Fruit fly (Drosophila melanogaster) whole organism, prepupa: ENCODE results near the gene xit.

ENCODE experiments used
- Blimp-1 ChIP-seq: fragments of 200-800 bp; sonication (Bioruptor generic); optimal IDR thresholded peaks from 3 replicates; lab custom pipeline; 2017; ENCODE audit warnings: missing biosample characterization, missing genetic modification characterization, mild to moderate bottlenecking, moderate library complexity, missing genetic modification reagents
- CG10631 ChIP-seq: fragments of 200-800 bp; sonication (Bioruptor generic); optimal IDR thresholded peaks from 2 replicates; lab custom pipeline; 2016; ENCODE audit warnings: missing biosample characterization, missing genetic modification characterization
- CG11294 ChIP-seq: fragments of 200-800 bp; sonication (Bioruptor generic); IDR thresholded peaks from 2 replicates; pipeline ENCODE4 v1.3.6; 2022; ENCODE audit warnings: missing biosample characterization, missing genetic modification characterization
- CG11902 ChIP-seq: fragments of 200-800 bp; sonication (Bioruptor generic); optimal IDR thresholded peaks from 3 replicates; lab custom pipeline; 2016; ENCODE audit warnings: missing biosample characterization, missing genetic modification characterization
- CG15336 ChIP-seq: fragments of 200-800 bp; sonication (Bioruptor generic); IDR thresholded peaks from 2 replicates; pipeline ENCODE4 v1.3.6; 2022; ENCODE audit warnings: missing biosample characterization, missing genetic modification characterization
- CG1621 ChIP-seq: fragments of 200-800 bp; sonication (Bioruptor generic); optimal IDR thresholded peaks from 3 replicates; lab custom pipeline; 2018; ENCODE audit warnings: missing biosample characterization, mild to moderate bottlenecking, missing genetic modification characterization
- CG16779 ChIP-seq: fragments of 200-800 bp; sonication (Bioruptor generic); optimal IDR thresholded peaks from 3 replicates; lab custom pipeline; 2017; ENCODE audit warnings: missing biosample characterization, mild to moderate bottlenecking, missing genetic modification characterization
- CG3032 ChIP-seq: fragments of 200-800 bp; optimal IDR thresholded peaks from 2 replicates; lab custom pipeline; 2019; ENCODE audit warnings: missing biosample characterization, mild to moderate bottlenecking, missing genetic modification characterization, moderate library complexity
- CG31627 ChIP-seq: fragments of 200-800 bp; sonication (Bioruptor generic); optimal IDR thresholded peaks from 3 replicates; lab custom pipeline; 2016; ENCODE audit warnings: missing biosample characterization, missing genetic modification characterization
- CG32006 ChIP-seq: fragments of 200-800 bp; sonication (Bioruptor generic); optimal IDR thresholded peaks from 3 replicates; lab custom pipeline; 2017; ENCODE audit warnings: missing biosample characterization, mild to moderate bottlenecking, missing genetic modification characterization
- CG34406 ChIP-seq: fragments of 200-800 bp; sonication (Bioruptor generic); optimal IDR thresholded peaks from 3 replicates; lab custom pipeline; 2016; ENCODE audit warnings: missing biosample characterization, missing genetic modification characterization
- CG6163 ChIP-seq: fragments of 200-800 bp; sonication (Bioruptor generic); IDR thresholded peaks from 3 replicates; pipeline ENCODE4 v1.3.6; 2022; ENCODE audit warnings: missing biosample characterization, missing genetic modification characterization
- CG6276 ChIP-seq: fragments of 200-800 bp; sonication (Bioruptor generic); optimal IDR thresholded peaks from 2 replicates; lab custom pipeline; 2017; ENCODE audit warnings: missing biosample characterization, mild to moderate bottlenecking, missing genetic modification characterization
- CG6808 ChIP-seq: fragments of 200-800 bp; sonication (Bioruptor generic); optimal IDR thresholded peaks from 3 replicates; lab custom pipeline; 2017; ENCODE audit warnings: missing biosample characterization, missing genetic modification characterization, mild to moderate bottlenecking, moderate library complexity, missing genetic modification reagents
- CG6854 ChIP-seq: fragments of 200-800 bp; sonication (Bioruptor generic); optimal IDR thresholded peaks from 2 replicates; lab custom pipeline; 2017; ENCODE audit warnings: missing biosample characterization, mild to moderate bottlenecking, missing genetic modification characterization
- CG7368 ChIP-seq: fragments of 200-800 bp; sonication (Bioruptor generic); optimal IDR thresholded peaks from 3 replicates; lab custom pipeline; 2016; ENCODE audit warnings: missing biosample characterization, missing genetic modification characterization
- CG8119 ChIP-seq: fragments of 200-800 bp; sonication (Bioruptor generic); IDR thresholded peaks from 3 replicates; pipeline ENCODE4 v1.3.6; 2022; ENCODE audit warnings: missing biosample characterization, missing genetic modification characterization
- CG8319 ChIP-seq: fragments of 200-800 bp; sonication (Bioruptor generic); optimal IDR thresholded peaks from 3 replicates; lab custom pipeline; 2016; ENCODE audit warnings: missing biosample characterization, missing genetic modification characterization
- CG8632 ChIP-seq: fragments of 200-800 bp; sonication (Bioruptor generic); optimal IDR thresholded peaks from 3 replicates; lab custom pipeline; 2016; ENCODE audit warnings: missing biosample characterization, missing genetic modification characterization
- CG9139 ChIP-seq: fragments of 200-800 bp; sonication (Bioruptor generic); optimal IDR thresholded peaks from 3 replicates; lab custom pipeline; 2017; ENCODE audit warnings: missing biosample characterization, mild to moderate bottlenecking, missing genetic modification characterization
- Eip75B ChIP-seq: fragments of 200-800 bp; sonication (Bioruptor generic); optimal IDR thresholded peaks from 3 replicates; lab custom pipeline; 2016; ENCODE audit warnings: missing biosample characterization, missing genetic modification characterization
- Eip78C ChIP-seq: fragments of 200-800 bp; sonication (Bioruptor generic); peaks from one replicate; lab custom pipeline; 2016; ENCODE audit warnings: missing biosample characterization, missing genetic modification characterization
- Ets21C ChIP-seq: fragments of 200-800 bp; sonication (Bioruptor generic); optimal IDR thresholded peaks from 3 replicates; lab custom pipeline; 2016; ENCODE audit warnings: missing biosample characterization, missing genetic modification characterization
- Ets96B ChIP-seq: fragments of 200-800 bp; optimal IDR thresholded peaks from 2 replicates; lab custom pipeline; 2019; ENCODE audit warnings: missing biosample characterization, mild to moderate bottlenecking, missing genetic modification characterization, moderate library complexity
- Gug ChIP-seq: fragments of 200-800 bp; sonication (Bioruptor generic); IDR thresholded peaks from 2 replicates; pipeline ENCODE4 v1.3.6; 2022; ENCODE audit warnings: missing biosample characterization, missing genetic modification characterization
- Hr38 ChIP-seq: sonication (Bioruptor generic); optimal IDR thresholded peaks from 2 replicates; lab custom pipeline; 2016; ENCODE audit warnings: missing biosample characterization, missing genetic modification characterization
- Hr39 ChIP-seq: fragments of 200-800 bp; sonication (Bioruptor generic); optimal IDR thresholded peaks from 2 replicates; lab custom pipeline; 2016; ENCODE audit warnings: missing biosample characterization, missing genetic modification characterization
- Hr4 ChIP-seq: fragments of 200-800 bp; sonication (Bioruptor generic); optimal IDR thresholded peaks from 3 replicates; lab custom pipeline; 2016; ENCODE audit warnings: missing biosample characterization, missing genetic modification characterization
- Met ChIP-seq: fragments of 200-800 bp; sonication (Bioruptor generic); optimal IDR thresholded peaks from 3 replicates; lab custom pipeline; 2016; ENCODE audit warnings: missing biosample characterization, missing genetic modification characterization
- Smox ChIP-seq: fragments of 200-800 bp; sonication (Bioruptor generic); optimal IDR thresholded peaks from 3 replicates; lab custom pipeline; 2016; ENCODE audit warnings: missing biosample characterization, missing genetic modification characterization
- Sox102F ChIP-seq: fragments of 200-800 bp; sonication (Bioruptor generic); optimal IDR thresholded peaks from 2 replicates; lab custom pipeline; 2016; ENCODE audit warnings: missing biosample characterization, mild to moderate bottlenecking, missing genetic modification characterization
- Sox14 ChIP-seq: fragments of 200-800 bp; sonication (Bioruptor generic); optimal IDR thresholded peaks from 3 replicates; lab custom pipeline; 2016; ENCODE audit warnings: missing biosample characterization, missing genetic modification characterization
- Sox15 ChIP-seq: fragments of 200-800 bp; sonication (Bioruptor generic); optimal IDR thresholded peaks from 3 replicates; lab custom pipeline; 2016; ENCODE audit warnings: missing biosample characterization, missing genetic modification characterization
- achi ChIP-seq: fragments of 200-800 bp; sonication (Bioruptor generic); optimal IDR thresholded peaks from 3 replicates; lab custom pipeline; 2016; ENCODE audit warnings: missing biosample characterization, missing genetic modification characterization
- acj6 ChIP-seq: fragments of 200-800 bp; sonication (Bioruptor generic); optimal IDR thresholded peaks from 3 replicates; lab custom pipeline; 2016; ENCODE audit warnings: missing biosample characterization, missing genetic modification characterization
- cyc ChIP-seq: fragments of 200-800 bp; sonication (Bioruptor generic); optimal IDR thresholded peaks from 3 replicates; lab custom pipeline; 2016; ENCODE audit warnings: missing biosample characterization, missing genetic modification characterization
- dac ChIP-seq: fragments of 200-800 bp; sonication (Bioruptor generic); optimal IDR thresholded peaks from 2 replicates; lab custom pipeline; 2017; ENCODE audit warnings: missing biosample characterization, mild to moderate bottlenecking, missing genetic modification characterization
- dsx ChIP-seq: fragments of 200-800 bp; optimal IDR thresholded peaks from 3 replicates; lab custom pipeline; 2019; ENCODE audit warnings: missing biosample characterization, mild to moderate bottlenecking, missing genetic modification characterization, moderate library complexity; ENCODE audit not compliant: poor library complexity, severe bottlenecking
- eg ChIP-seq: fragments of 200-800 bp; sonication (Bioruptor generic); IDR thresholded peaks from 3 replicates; pipeline ENCODE4 v1.3.6; 2022; ENCODE audit warnings: missing biosample characterization, missing genetic modification characterization
- esn ChIP-seq: fragments of 200-800 bp; sonication (Bioruptor generic); optimal IDR thresholded peaks from 2 replicates; lab custom pipeline; 2016; ENCODE audit warnings: missing biosample characterization, mild to moderate bottlenecking, missing genetic modification characterization, moderate library complexity
- fd85E ChIP-seq: fragments of 200-800 bp; sonication (Bioruptor generic); optimal IDR thresholded peaks from 3 replicates; lab custom pipeline; 2016; ENCODE audit warnings: missing biosample characterization, missing genetic modification characterization
- fkh ChIP-seq: fragments of 200-800 bp; sonication (Bioruptor generic); optimal IDR thresholded peaks from 3 replicates; lab custom pipeline; 2017; ENCODE audit warnings: missing biosample characterization, mild to moderate bottlenecking, missing genetic modification characterization, moderate library complexity
- lz ChIP-seq: fragments of 200-800 bp; sonication (Bioruptor generic); optimal IDR thresholded peaks from 3 replicates; lab custom pipeline; 2016; ENCODE audit warnings: missing biosample characterization, missing genetic modification characterization
- net ChIP-seq: fragments of 200-800 bp; sonication (Bioruptor generic); optimal IDR thresholded peaks from 3 replicates; lab custom pipeline; 2016; ENCODE audit warnings: missing biosample characterization, missing genetic modification characterization
- pdm3 ChIP-seq: fragments of 200-800 bp; sonication (Bioruptor generic); optimal IDR thresholded peaks from 3 replicates; lab custom pipeline; 2016; ENCODE audit warnings: missing biosample characterization, missing genetic modification characterization
- salr ChIP-seq, 2 experiments: fragments of 200-800 bp; sonication (Bioruptor generic); optimal IDR thresholded peaks; 3 replicates each; lab custom pipeline; 2016 to 2018; ENCODE audit warnings: missing biosample characterization in 2 of 2, missing genetic modification characterization in 2 of 2, mild to moderate bottlenecking in 1 of 2
- spab ChIP-seq: fragments of 200-800 bp; sonication (Bioruptor generic); optimal IDR thresholded peaks from 2 replicates; lab custom pipeline; 2017; ENCODE audit warnings: missing biosample characterization, mild to moderate bottlenecking, missing genetic modification characterization, missing genetic modification reagents
- ss ChIP-seq, 2 experiments: fragments of 200-800 bp; sonication (Bioruptor generic); optimal IDR thresholded peaks; 2 replicates in 1 of 2; 3 replicates in 1 of 2; lab custom pipeline; 2017 to 2018; ENCODE audit warnings: mild to moderate bottlenecking in 2 of 2, missing biosample characterization in 2 of 2, missing genetic modification characterization in 2 of 2, moderate library complexity in 1 of 2
- svp ChIP-seq: fragments of 200-800 bp; sonication (Bioruptor generic); peaks from one replicate; lab custom pipeline; 2016; ENCODE audit warnings: missing biosample characterization, missing genetic modification characterization
- topi ChIP-seq: fragments of 200-800 bp; sonication (Bioruptor generic); optimal IDR thresholded peaks from 3 replicates; lab custom pipeline; 2016; ENCODE audit warnings: missing biosample characterization, missing genetic modification characterization
- vri ChIP-seq: fragments of 200-800 bp; sonication (Bioruptor generic); optimal IDR thresholded peaks from 3 replicates; lab custom pipeline; 2016; ENCODE audit warnings: missing biosample characterization, mild to moderate bottlenecking, missing genetic modification characterization

The xit gene

dm6 chrX:6790944-6791343 lies 29.9 kb upstream of the xit start:
- TF ChIP-seq Eip78C (peak; percentile 37), svp (peak; percentile 97), acj6 (no peak)

dm6 chrX:6791531-6791930 lies 29.3 kb upstream of the xit start:
- peak; percentile 75 for TF ChIP-seq cyc (GFP tag; lab: Kevin White, UChicago)
- no peak for TF ChIP-seq Blimp-1 (GFP tag; lab: Kevin White, UChicago)
- peak; percentile 69 for TF ChIP-seq lz
- peak; percentile 63 for TF ChIP-seq CG8632
- TF ChIP-seq CG6808 (GFP tag; lab: Kevin White, UChicago), result no peak
- TF ChIP-seq svp, result peak; percentile 68
- peak; percentile 74 for TF ChIP-seq Gug (GFP tag; lab: Robert Waterston, UW)
- peak; percentile 35 for TF ChIP-seq CG8319 (GFP tag; lab: Kevin White, UChicago)
- peak; percentile 77 for TF ChIP-seq esn (GFP tag; lab: Kevin White, UChicago)
- TF ChIP-seq Ets96B, result peak; percentile 38
- peak; percentile 8 for TF ChIP-seq CG3032 (tag; lab: Kevin White, UChicago)
- TF ChIP-seq Sox102F (GFP tag; lab: Kevin White, UChicago), result peak; percentile 78
- peak; percentile 60 for TF ChIP-seq Sox14 (GFP tag; lab: Kevin White, UChicago)
- TF ChIP-seq CG9139 (GFP tag; lab: Kevin White, UChicago), result no peak
- peak; percentile 91 for TF ChIP-seq CG32006 (GFP tag; lab: Kevin White, UChicago)
- TF ChIP-seq achi, result peak; percentile 74
- peak; percentile 70 for TF ChIP-seq net (GFP tag; lab: Kevin White, UChicago)
- TF ChIP-seq dsx (GFP tag; lab: Kevin White, UChicago), result no peak
- no peak for TF ChIP-seq pdm3 (GFP tag; lab: Kevin White, UChicago)
- TF ChIP-seq Sox15 (GFP tag; lab: Kevin White, UChicago), result peak; percentile 38
- peak; percentile 31 for TF ChIP-seq CG1621
- TF ChIP-seq CG8119 (GFP tag; lab: Robert Waterston, UW), result peak; percentile 92
- peak; percentile 70; the same call in 1 of the 2 replicates for TF ChIP-seq CG11294 (GFP tag; lab: Robert Waterston, UW)
- TF ChIP-seq fkh (GFP tag; lab: Kevin White, UChicago), result no peak
- no peak for TF ChIP-seq CG10631 (GFP tag; lab: Kevin White, UChicago)
- TF ChIP-seq Smox, result no peak
- no peak for TF ChIP-seq fd85E (GFP tag; lab: Kevin White, UChicago)
- peak; percentile 87 for TF ChIP-seq dac (GFP tag; lab: Kevin White, UChicago)
- peak; percentile 84 for TF ChIP-seq CG6276 (GFP tag; lab: Kevin White, UChicago)
- peak; percentile 77 for TF ChIP-seq topi (GFP tag; lab: Kevin White, UChicago)
- TF ChIP-seq CG16779, result peak; percentile 47
- peak; percentile 88 for TF ChIP-seq Hr4 (GFP tag; lab: Kevin White, UChicago)
- TF ChIP-seq Hr38 (GFP tag; lab: Kevin White, UChicago), result no peak
- TF ChIP-seq salr (GFP tag; optimal IDR thresholded peaks at IDR 0.05; lab: Kevin White, UChicago), result peak in 1 of 2 experiments; percentile 49
- TF ChIP-seq Met (GFP tag; lab: Kevin White, UChicago), result no peak
- peak; percentile 48 for TF ChIP-seq CG7368
- peak; percentile 93 for TF ChIP-seq eg (GFP tag; lab: Robert Waterston, UW)
- no peak for TF ChIP-seq CG6854 (GFP tag; lab: Kevin White, UChicago)
- TF ChIP-seq acj6, result peak; percentile 67
- TF ChIP-seq CG11902 (GFP tag; lab: Kevin White, UChicago), result peak; percentile 33
- TF ChIP-seq Hr39, result no peak
- peak; percentile 71 for TF ChIP-seq CG31627 (GFP tag; lab: Kevin White, UChicago)
- TF ChIP-seq ss (GFP tag; optimal IDR thresholded peaks at IDR 0.05; lab: Kevin White, UChicago), result no peak
- peak; percentile 64 for TF ChIP-seq Eip75B
- TF ChIP-seq CG34406 (GFP tag; lab: Kevin White, UChicago), result peak; percentile 65
- peak; percentile 57 for TF ChIP-seq vri (GFP tag; lab: Kevin White, UChicago)
- peak; percentile 93 for TF ChIP-seq CG15336
- TF ChIP-seq Eip78C, result peak; percentile 92
- peak; percentile 90 for TF ChIP-seq CG6163
- peak; percentile 41 for TF ChIP-seq Ets21C (GFP tag; lab: Kevin White, UChicago)
- TF ChIP-seq spab (GFP tag; lab: Kevin White, UChicago), result no peak
